Fruit fly (Drosophila melanogaster) whole organism, wandering third instar larva: Measurements from ENCODE around the gene CG11417.
A peak's percentile ranks its signal among the peaks of the same experiment; 100 is the strongest.

Experiments used
- Abd-B ChIP-seq: fragments of >200 bp; optimal IDR thresholded peaks from 2 replicates; lab custom pipeline; 2017; ENCODE audit warnings: missing biosample characterization, missing genetic modification characterization
- CG32264 ChIP-seq: fragments of 200-800 bp; sonication (Bioruptor generic); optimal IDR thresholded peaks from 2 replicates; lab custom pipeline; 2016; ENCODE audit warnings: missing biosample characterization, missing genetic modification characterization
- CG9705 ChIP-seq: fragments of 200-800 bp; sonication (Bioruptor generic); optimal IDR thresholded peaks from 2 replicates; lab custom pipeline; 2018; ENCODE audit warnings: missing biosample characterization, mild to moderate bottlenecking, missing genetic modification characterization
- CrebA ChIP-seq: fragments of 200-800 bp; sonication (Bioruptor generic); optimal IDR thresholded peaks from 2 replicates; lab custom pipeline; 2016; ENCODE audit warnings: missing biosample characterization, mild to moderate bottlenecking, missing genetic modification characterization, borderline replicate concordance
- Dfd ChIP-seq: fragments of >200 bp; optimal IDR thresholded peaks from 2 replicates; lab custom pipeline; 2017; ENCODE audit warnings: missing biosample characterization, missing genetic modification characterization
- Dif ChIP-seq: fragments of 200-275, 200-300 bp; sonication (Bioruptor generic); optimal IDR thresholded peaks from 2 replicates; lab custom pipeline; 2018; ENCODE audit warnings: missing biosample characterization, missing genetic modification characterization; ENCODE audit not compliant: partially characterized antibody
- HLH106 ChIP-seq: fragments of 200-800 bp; optimal IDR thresholded peaks from 3 replicates; lab custom pipeline; 2019; ENCODE audit warnings: missing biosample characterization, mild to moderate bottlenecking, missing genetic modification characterization, moderate library complexity
- Hr78 ChIP-seq: fragments of >200 bp; optimal IDR thresholded peaks from 2 replicates; lab custom pipeline; 2017; ENCODE audit warnings: missing biosample characterization, missing genetic modification characterization
- Hr83 ChIP-seq: fragments of 200-300 bp; sonication (Bioruptor generic); optimal IDR thresholded peaks from 2 replicates; lab custom pipeline; 2016; ENCODE audit warnings: missing biosample characterization, mild to moderate bottlenecking, missing genetic modification characterization, moderate library complexity; ENCODE audit not compliant: poor library complexity, severe bottlenecking
- Jra ChIP-seq: sonication (Bioruptor generic); optimal IDR thresholded peaks from 2 replicates; lab custom pipeline; 2016; ENCODE audit warnings: missing biosample characterization, missing genetic modification characterization
- Mio ChIP-seq: sonication (Bioruptor generic); optimal IDR thresholded peaks from 2 replicates; lab custom pipeline; 2016; ENCODE audit warnings: missing biosample characterization, missing genetic modification characterization
- Myc ChIP-seq: fragments of >200 bp; optimal IDR thresholded peaks from 2 replicates; lab custom pipeline; 2017
- N ChIP-seq: fragments of >200 bp; optimal IDR thresholded peaks from 2 replicates; lab custom pipeline; 2018; ENCODE audit warnings: missing biosample characterization, missing external identifiers, missing genetic modification characterization
- OdsH ChIP-seq: fragments of 200-800 bp; sonication (Bioruptor generic); optimal IDR thresholded peaks from 2 replicates; lab custom pipeline; 2016; ENCODE audit warnings: missing biosample characterization, mild to moderate bottlenecking, missing genetic modification characterization
- Rel ChIP-seq, 2 experiments: fragments of 200-800 bp; sonication (Bioruptor generic) in 1 of 2; optimal IDR thresholded peaks; 2 replicates in 1 of 2; 3 replicates in 1 of 2; lab custom pipeline; 2016 to 2019; ENCODE audit warnings: mild to moderate bottlenecking in 2 of 2, missing biosample characterization in 2 of 2, missing genetic modification characterization in 2 of 2, moderate library complexity in 1 of 2
- Sp1 ChIP-seq: fragments of 200-800 bp; sonication (Bioruptor generic); optimal IDR thresholded peaks from 3 replicates; lab custom pipeline; 2019; ENCODE audit warnings: missing biosample characterization, mild to moderate bottlenecking, missing genetic modification characterization, moderate library complexity
- Vsx2 ChIP-seq: fragments of 200-300, 225-300 bp; sonication (Bioruptor generic); optimal IDR thresholded peaks from 2 replicates; lab custom pipeline; 2018; ENCODE audit warnings: missing biosample characterization, missing genetic modification characterization; ENCODE audit not compliant: partially characterized antibody
- br ChIP-seq: fragments of 200-800 bp; sonication (Bioruptor generic); optimal IDR thresholded peaks from 2 replicates; lab custom pipeline; 2016; ENCODE audit warnings: missing biosample characterization, missing genetic modification characterization
- brk ChIP-seq: fragments of 200-800 bp; sonication (Bioruptor generic); optimal IDR thresholded peaks from 2 replicates; lab custom pipeline; 2016; ENCODE audit warnings: missing biosample characterization, mild to moderate bottlenecking, missing genetic modification characterization
- dmrt93B ChIP-seq: fragments of 200-800 bp; sonication (Bioruptor generic); optimal IDR thresholded peaks from 2 replicates; lab custom pipeline; 2018; ENCODE audit warnings: missing biosample characterization, mild to moderate bottlenecking, missing genetic modification characterization
- ey ChIP-seq: fragments of 200-800 bp; sonication (Bioruptor generic); optimal IDR thresholded peaks from 2 replicates; lab custom pipeline; 2016; ENCODE audit warnings: missing biosample characterization, missing genetic modification characterization
- foxo ChIP-seq, 2 experiments: fragments of 200-800 bp; sonication (Bioruptor generic); optimal IDR thresholded peaks; 2 replicates in 1 of 2; 3 replicates in 1 of 2; lab custom pipeline; 2016 to 2017; ENCODE audit warnings: missing biosample characterization in 2 of 2, missing genetic modification characterization in 2 of 2
- fru ChIP-seq: fragments of 200-800 bp; sonication (Bioruptor generic); optimal IDR thresholded peaks from 3 replicates; lab custom pipeline; 2016; ENCODE audit warnings: missing biosample characterization, mild to moderate bottlenecking, missing genetic modification characterization
- h ChIP-seq: fragments of 200-800 bp; sonication (Bioruptor generic); optimal IDR thresholded peaks from 3 replicates; lab custom pipeline; 2016; ENCODE audit warnings: missing biosample characterization, mild to moderate bottlenecking, missing genetic modification characterization
- jim ChIP-seq: fragments of 175-275, 200-325 bp; sonication (Bioruptor generic); optimal IDR thresholded peaks from 2 replicates; lab custom pipeline; 2016; ENCODE audit warnings: missing biosample characterization, mild to moderate bottlenecking, missing genetic modification characterization
- lola ChIP-seq: fragments of >200 bp; optimal IDR thresholded peaks from 2 replicates; lab custom pipeline; 2017; ENCODE audit warnings: missing biosample characterization, missing genetic modification characterization
- pan ChIP-seq: fragments of >200 bp; optimal IDR thresholded peaks from 2 replicates; lab custom pipeline; 2017
- psq ChIP-seq: fragments of 200-800 bp; sonication (Bioruptor generic); optimal IDR thresholded peaks from 3 replicates; lab custom pipeline; 2017; ENCODE audit warnings: missing biosample characterization, mild to moderate bottlenecking, missing genetic modification characterization, moderate library complexity
- rgr ChIP-seq: fragments of 200-800 bp; sonication (Bioruptor generic); optimal IDR thresholded peaks from 3 replicates; lab custom pipeline; 2016; ENCODE audit warnings: missing biosample characterization, mild to moderate bottlenecking, missing genetic modification characterization
- sage ChIP-seq: fragments of 200-800 bp; sonication (Bioruptor generic); optimal IDR thresholded peaks from 2 replicates; lab custom pipeline; 2016; ENCODE audit warnings: missing biosample characterization, mild to moderate bottlenecking, missing genetic modification characterization
- sv ChIP-seq: fragments of 200-800 bp; sonication (Bioruptor generic); optimal IDR thresholded peaks from 3 replicates; lab custom pipeline; 2016; ENCODE audit warnings: missing biosample characterization, missing genetic modification characterization
- tai ChIP-seq: sonication (Bioruptor generic); optimal IDR thresholded peaks from 2 replicates; lab custom pipeline; 2016; ENCODE audit warnings: missing biosample characterization, missing genetic modification characterization
- usp ChIP-seq: fragments of >200 bp; optimal IDR thresholded peaks from 2 replicates; lab custom pipeline; 2017; ENCODE audit warnings: missing biosample characterization, missing genetic modification characterization
- woc ChIP-seq: sonication (Bioruptor generic); optimal IDR thresholded peaks from 2 replicates; lab custom pipeline; 2016; ENCODE audit warnings: missing biosample characterization, mild to moderate bottlenecking, missing genetic modification characterization

Gene CG11417

DNA sequence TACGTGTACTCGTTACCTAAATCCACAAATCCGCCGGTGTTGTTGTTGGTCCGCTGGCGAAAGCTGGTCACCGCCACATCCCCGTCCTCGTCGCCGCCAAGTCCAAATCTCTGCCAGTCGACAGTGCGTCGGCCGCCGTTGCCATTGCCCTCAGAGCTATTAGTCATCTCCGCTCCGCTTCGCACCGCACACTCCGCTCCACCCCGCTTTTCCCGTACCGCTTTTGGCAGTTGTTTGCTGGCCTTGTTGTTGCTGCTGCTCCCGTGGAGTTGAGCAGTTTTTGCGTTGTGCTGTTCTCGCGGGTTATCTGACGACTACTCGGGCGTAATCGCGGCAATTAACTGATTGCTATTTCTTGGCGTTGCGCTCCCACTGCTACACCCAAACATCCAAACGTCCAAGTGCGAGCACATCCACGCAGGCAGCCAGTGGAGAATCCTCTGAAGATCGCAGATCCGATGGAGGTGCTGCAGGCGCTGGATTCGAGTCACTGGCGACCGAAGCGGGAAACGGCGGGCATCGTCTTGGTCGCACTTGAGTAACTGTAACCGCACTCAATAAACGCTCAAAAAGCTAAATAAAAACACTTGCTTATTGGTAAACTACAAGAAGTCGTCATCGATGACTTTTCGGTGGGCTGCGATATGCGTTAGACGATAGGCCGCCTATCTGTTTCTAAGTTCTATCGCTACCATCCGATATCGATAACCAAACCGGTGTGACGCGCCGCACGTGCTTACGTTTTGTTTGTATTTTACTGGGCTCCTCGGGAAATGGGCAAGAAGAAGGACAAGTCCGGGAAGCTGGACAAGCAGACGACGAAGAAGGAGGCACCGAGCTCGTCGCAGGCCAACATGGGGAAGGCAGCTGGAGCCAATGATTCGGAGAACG is at the start of gene CG11417, which contains the start of gene CG12773:
CG11417 (plus strand) TSS at position 693 of the 891 bp plus-strand sequence.
CG12773 (minus strand) TSS at position 660 of the 891 bp plus-strand sequence.
- TF ChIP-seq Sp1 (GFP tag; lab: Kevin White, UChicago): peak; percentile 11
- TF ChIP-seq h: peak; percentile 27
- peak; percentile 9 for TF ChIP-seq Dif (GFP tag; lab: Kevin White, UChicago)
- peak; percentile 75 for TF ChIP-seq Jra (GFP tag; lab: Kevin White, UChicago)
- no peak for TF ChIP-seq Abd-B (GFP tag; lab: Kevin White, UChicago)
- TF ChIP-seq br (GFP tag; lab: Kevin White, UChicago): no peak
- TF ChIP-seq Myc (lab: Kevin White, UChicago): peak; percentile 16

DNA sequence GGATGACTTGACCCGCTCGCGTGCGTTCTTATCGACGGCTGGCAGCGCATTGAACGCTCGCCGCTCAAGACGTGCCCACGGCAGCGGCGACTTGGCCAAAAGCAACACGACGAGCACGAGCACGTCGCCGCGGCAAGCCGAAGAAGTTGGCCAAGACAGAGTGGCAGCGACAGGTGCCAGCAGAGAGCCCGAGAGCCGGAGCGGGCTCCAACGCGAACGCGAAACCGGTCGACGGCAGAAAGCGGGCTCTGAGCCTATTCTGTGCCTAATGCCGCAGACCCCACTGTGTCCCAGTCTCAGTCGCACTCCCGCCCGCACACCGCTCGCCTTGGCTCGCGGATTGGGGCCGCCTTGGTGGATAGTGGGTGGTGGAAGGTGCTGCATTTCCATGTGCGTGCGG is 45.4 kb upstream of the CG11417 start:
- TF ChIP-seq sv (GFP tag; lab: Kevin White, UChicago) (no peak), Mio (GFP tag; lab: Kevin White, UChicago) (no peak), brk (GFP tag; lab: Kevin White, UChicago) (no peak), jim (GFP tag; lab: Kevin White, UChicago) (no peak), sage (no peak), CrebA (GFP tag; lab: Kevin White, UChicago) (no peak), Vsx2 (GFP tag; lab: Kevin White, UChicago) (no peak), br (GFP tag; lab: Kevin White, UChicago) (no peak), dmrt93B (no peak), N (no peak), ey (GFP tag; lab: Kevin White, UChicago) (no peak), rgr (GFP tag; lab: Kevin White, UChicago) (no peak), OdsH (no peak), fru (GFP tag; lab: Kevin White, UChicago) (no peak), Dfd (GFP tag; lab: Kevin White, UChicago) (no peak), Myc (lab: Kevin White, UChicago) (no peak), psq (GFP tag; lab: Kevin White, UChicago) (no peak), usp (GFP tag; lab: Kevin White, UChicago) (no peak), tai (GFP tag; lab: Kevin White, UChicago) (no peak)

DNA sequence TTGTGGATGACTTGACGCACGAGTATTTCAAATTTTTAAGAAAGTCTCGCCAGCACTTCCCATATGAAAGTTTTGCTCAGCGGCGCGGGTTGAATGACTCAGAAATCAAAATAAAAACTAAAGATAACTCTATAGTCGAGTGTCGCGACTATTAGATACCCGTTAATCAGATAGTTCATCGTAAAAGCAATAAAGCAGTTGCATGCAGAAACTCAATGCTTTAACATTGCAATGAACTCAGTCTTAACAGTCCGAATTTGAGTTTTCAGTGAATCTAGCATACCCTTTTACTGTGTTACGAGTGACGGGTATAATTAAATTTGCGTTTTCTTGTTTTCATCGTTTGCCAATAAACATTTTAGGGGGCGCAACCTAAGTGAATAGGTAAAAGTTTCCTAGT is 42.6 kb upstream of the CG11417 start:
- TF ChIP-seq lola (GFP tag; lab: Kevin White, UChicago) (no peak), Abd-B (GFP tag; lab: Kevin White, UChicago) (no peak), Dfd (GFP tag; lab: Kevin White, UChicago) (no peak), sv (GFP tag; lab: Kevin White, UChicago) (no peak), brk (GFP tag; lab: Kevin White, UChicago) (no peak)

DNA sequence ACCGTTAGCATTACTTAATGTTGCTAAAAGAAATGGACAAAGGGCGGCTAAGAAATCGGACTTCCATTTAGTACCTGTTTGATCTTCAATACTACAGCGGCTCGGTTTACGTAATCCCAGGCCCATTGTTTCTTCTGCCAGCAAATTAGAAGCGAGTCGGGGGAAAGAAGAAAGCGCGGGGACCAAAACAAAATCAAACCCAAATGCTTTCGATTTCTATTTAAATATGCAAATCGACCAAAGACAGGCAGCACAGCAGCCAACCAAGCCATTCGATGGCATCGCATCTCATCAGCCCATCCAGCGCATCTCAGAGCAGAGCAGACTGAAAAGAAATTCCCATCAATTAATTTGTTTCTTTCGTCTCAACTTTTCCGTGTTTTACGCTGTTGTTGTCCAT is 41.3 kb upstream of the CG11417 start:
- TF ChIP-seq Jra (GFP tag; lab: Kevin White, UChicago) (no peak), fru (GFP tag; lab: Kevin White, UChicago) (no peak)

DNA sequence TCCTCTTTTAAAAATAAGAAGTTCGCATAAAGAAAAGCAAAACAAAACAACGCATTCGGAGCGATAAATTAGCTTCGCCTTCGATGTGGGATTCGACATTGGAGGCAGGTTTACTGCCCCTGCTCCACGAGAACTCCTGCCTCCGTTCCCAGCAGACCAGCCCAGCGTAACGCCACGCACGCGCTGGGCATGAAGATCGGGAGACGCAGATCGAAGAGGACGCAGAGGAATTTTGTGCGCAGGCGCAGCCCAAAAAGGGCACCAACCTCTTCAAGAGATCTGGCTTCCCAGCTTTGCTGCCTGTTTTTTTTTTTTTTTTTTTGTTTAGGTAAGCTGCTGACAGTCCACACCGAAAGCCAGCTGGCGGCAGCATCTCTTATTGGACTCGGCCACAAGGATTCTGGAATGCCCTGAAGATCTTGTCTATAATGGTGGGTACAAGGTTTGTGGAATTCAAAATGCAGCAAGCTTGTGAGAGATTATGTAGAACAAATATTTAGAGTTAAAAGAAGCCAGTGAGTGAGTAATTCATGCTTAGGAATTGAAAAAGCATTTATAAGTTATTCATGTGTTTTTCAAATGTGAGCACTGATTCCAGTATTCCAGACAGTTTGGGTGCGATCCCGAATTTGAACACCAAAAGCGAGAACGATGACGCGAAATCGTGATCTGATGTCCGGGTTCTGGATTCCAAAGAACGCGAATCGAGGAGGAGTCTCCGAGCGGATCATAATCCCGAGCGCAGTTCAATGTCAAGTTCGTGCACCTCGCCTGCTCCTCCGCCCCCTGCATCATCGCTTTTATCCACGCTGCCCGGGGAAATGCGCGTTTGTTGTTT is 33.5 kb upstream of the CG11417 start:
- TF ChIP-seq brk (GFP tag; lab: Kevin White, UChicago) (no peak), Abd-B (GFP tag; lab: Kevin White, UChicago) (no peak), foxo (GFP tag; optimal IDR thresholded peaks at IDR 0.05; lab: Kevin White, UChicago) (peak in 1 of 2 experiments; percentile 69), Rel (GFP tag; optimal IDR thresholded peaks at IDR 0.05; lab: Kevin White, UChicago) (no peak), Rel (tag; optimal IDR thresholded peaks at IDR 0.05; lab: Kevin White, UChicago) (no peak), Myc (lab: Kevin White, UChicago) (no peak), dmrt93B (peak; percentile 50), ey (GFP tag; lab: Kevin White, UChicago) (peak; percentile 65), sv (GFP tag; lab: Kevin White, UChicago) (no peak), OdsH (peak; percentile 67), pan (lab: Kevin White, UChicago) (no peak), h (peak; percentile 56), lola (GFP tag; lab: Kevin White, UChicago) (no peak), CG32264 (GFP tag; lab: Kevin White, UChicago) (no peak), Jra (GFP tag; lab: Kevin White, UChicago) (no peak), jim (GFP tag; lab: Kevin White, UChicago) (no peak), CG9705 (GFP tag; lab: Kevin White, UChicago) (peak; percentile 32), Hr78 (GFP tag; lab: Kevin White, UChicago) (no peak), woc (GFP tag; lab: Kevin White, UChicago) (peak; percentile 84), Hr83 (GFP tag; lab: Kevin White, UChicago) (no peak), br (GFP tag; lab: Kevin White, UChicago) (peak; percentile 30), Sp1 (GFP tag; lab: Kevin White, UChicago) (peak; percentile 58), fru (GFP tag; lab: Kevin White, UChicago) (peak; percentile 74), HLH106 (tag; lab: Kevin White, UChicago) (peak; percentile 70), CrebA (GFP tag; lab: Kevin White, UChicago) (peak; percentile 49), rgr (GFP tag; lab: Kevin White, UChicago) (peak; percentile 50), usp (GFP tag; lab: Kevin White, UChicago) (no peak), Dif (GFP tag; lab: Kevin White, UChicago) (peak; percentile 25)
